Worm (Caenorhabditis elegans) whole organism, late embryonic: ENCODE results near the gene exc-14.

Experiments
- C08G9.2 ChIP-seq: sonication (generic microtip); optimal IDR thresholded peaks from 2 replicates; lab custom pipeline; 2016; ENCODE audit warnings: mild to moderate bottlenecking, missing genetic modification characterization, moderate library complexity, missing compliant biosample characterization
- T23F11.4 ChIP-seq: fragments of 200-800 bp; sonication (Bioruptor generic); optimal IDR thresholded peaks from 2 replicates; lab custom pipeline; 2018; ENCODE audit warnings: mild to moderate bottlenecking, missing genetic modification characterization, missing compliant biosample characterization
- che-1 ChIP-seq: sonication (generic microtip); optimal IDR thresholded peaks from 2 replicates; lab custom pipeline; 2016; ENCODE audit warnings: mild to moderate bottlenecking, missing genetic modification characterization, missing compliant biosample characterization
- dmd-4 ChIP-seq: sonication (generic microtip); optimal IDR thresholded peaks from 2 replicates; lab custom pipeline; 2016; ENCODE audit warnings: borderline replicate concordance, missing genetic modification characterization, missing compliant biosample characterization
- hlh-30 ChIP-seq: sonication (generic microtip); optimal IDR thresholded peaks from 2 replicates; lab custom pipeline; 2017; ENCODE audit warnings: antibody characterized with exemption, missing genetic modification characterization, missing compliant biosample characterization; ENCODE audit not compliant: insufficient read depth
- nfya-1 ChIP-seq: sonication (generic microtip); optimal IDR thresholded peaks from 2 replicates; lab custom pipeline; 2017; ENCODE audit warnings: missing genetic modification characterization, mild to moderate bottlenecking, missing compliant biosample characterization, antibody characterized with exemption, moderate library complexity
- nhr-11 ChIP-seq: fragments of 150-350 bp; optimal IDR thresholded peaks from 2 replicates; lab custom pipeline; 2014; ENCODE audit warnings: missing biosample characterization, missing genetic modification characterization
- pag-3 ChIP-seq: sonication (generic microtip); optimal IDR thresholded peaks from 2 replicates; lab custom pipeline; 2016; ENCODE audit warnings: missing compliant biosample characterization, missing genetic modification characterization, borderline replicate concordance
- pha-4 ChIP-seq: fragments of 150-350 bp; optimal IDR thresholded peaks from 2 replicates; lab custom pipeline; 2018; ENCODE audit warnings: missing biosample characterization, missing genetic modification reagents, missing genetic modification characterization
- pqm-1 ChIP-seq: sonication (generic microtip); optimal IDR thresholded peaks from 2 replicates; lab custom pipeline; 2016; ENCODE audit warnings: missing genetic modification characterization, missing compliant biosample characterization
- sox-4 ChIP-seq: sonication (generic microtip); optimal IDR thresholded peaks from 2 replicates; lab custom pipeline; 2017; ENCODE audit warnings: mild to moderate bottlenecking, missing genetic modification characterization, inconsistent platforms, missing compliant biosample characterization
- ttx-3 ChIP-seq: sonication (generic microtip); optimal IDR thresholded peaks from 2 replicates; lab custom pipeline; 2016; ENCODE audit warnings: missing genetic modification reagents, missing genetic modification characterization, missing compliant biosample characterization

ce11 chrV:5090386-5090785, 44.4 kb upstream of the exc-14 start:
- TF ChIP-seq sox-4 (tag; lab: Kevin White, UChicago) (no peak), nhr-11 (tag; lab: Kevin White, UChicago) (no peak), T23F11.4 (GFP tag; lab: Kevin White, UChicago) (no peak), hlh-30 (tag; lab: Kevin White, UChicago) (no peak), dmd-4 (tag; lab: Kevin White, UChicago) (no peak), ttx-3 (tag; lab: Kevin White, UChicago) (no peak), pha-4 (tag; lab: Kevin White, UChicago) (no peak), C08G9.2 (tag; lab: Kevin White, UChicago) (no peak), pqm-1 (tag; lab: Kevin White, UChicago) (no peak), nfya-1 (tag; lab: Kevin White, UChicago) (no peak), che-1 (tag; lab: Kevin White, UChicago) (no peak), pag-3 (tag; lab: Kevin White, UChicago) (no peak)
